Worm (Caenorhabditis elegans) whole organism, young adult: ENCODE data around the gene cku-70.

Experiments
- B0261.1 ChIP-seq: sonication (generic microtip); optimal IDR thresholded peaks from 2 replicates; lab custom pipeline; 2016; ENCODE audit warnings: mild to moderate bottlenecking, missing genetic modification characterization, moderate library complexity, missing compliant biosample characterization
- B0336.3 ChIP-seq: fragments of 200-800 bp; sonication (Bioruptor generic); IDR thresholded peaks from 2 replicates; pipeline ENCODE4 v1.3.6; 2022; ENCODE audit warnings: missing genetic modification characterization, missing compliant biosample characterization
- C06A6.2 ChIP-seq: fragments of 200-800 bp; sonication (Bioruptor generic); conservative IDR thresholded peaks from 2 replicates; pipeline ENCODE4 v1.3.6; 2022; ENCODE audit warnings: missing genetic modification characterization, missing compliant biosample characterization
- F10E7.11 ChIP-seq: sonication (generic microtip); optimal IDR thresholded peaks from 2 replicates; lab custom pipeline; 2017; ENCODE audit warnings: mild to moderate bottlenecking, missing genetic modification characterization, moderate library complexity, missing compliant biosample characterization
- F22D6.2 ChIP-seq: sonication (generic microtip); optimal IDR thresholded peaks from 2 replicates; lab custom pipeline; 2016; ENCODE audit warnings: mild to moderate bottlenecking, missing genetic modification characterization, missing compliant biosample characterization
- F23B12.7 ChIP-seq: sonication (generic microtip); optimal IDR thresholded peaks from 2 replicates; lab custom pipeline; 2017; ENCODE audit warnings: missing genetic modification characterization, mild to moderate bottlenecking, missing compliant biosample characterization, antibody characterized with exemption, moderate library complexity; ENCODE audit not compliant: insufficient read depth
- F33H1.4 ChIP-seq: fragments of 200-800 bp; sonication (Bioruptor generic); IDR thresholded peaks from 2 replicates; pipeline ENCODE4 v1.3.6; 2022; ENCODE audit warnings: missing genetic modification reagents, missing genetic modification characterization, missing compliant biosample characterization
- F37B4.10 ChIP-seq: fragments of 200-800 bp; sonication (Bioruptor generic); IDR thresholded peaks from 2 replicates; pipeline ENCODE4 v1.3.6; 2022; ENCODE audit warnings: missing genetic modification characterization, missing compliant biosample characterization
- K11D2.4 ChIP-seq: fragments of 200-800 bp; sonication (Bioruptor generic); IDR thresholded peaks from 2 replicates; pipeline ENCODE4 v1.3.6; 2022; ENCODE audit warnings: missing genetic modification reagents, missing genetic modification characterization, missing compliant biosample characterization
- K12H6.12 ChIP-seq: fragments of 200-800 bp; sonication (Bioruptor generic); optimal IDR thresholded peaks from 2 replicates; lab custom pipeline; 2018; ENCODE audit warnings: mild to moderate bottlenecking, missing genetic modification characterization, missing compliant biosample characterization
- T07F8.4 ChIP-seq: sonication (generic microtip); optimal IDR thresholded peaks from 2 replicates; lab custom pipeline; 2016; ENCODE audit warnings: mild to moderate bottlenecking, missing genetic modification characterization, moderate library complexity, missing compliant biosample characterization
- T26A5.8 ChIP-seq: sonication (generic microtip); optimal IDR thresholded peaks from 2 replicates; lab custom pipeline; 2016; ENCODE audit warnings: missing genetic modification characterization, missing compliant biosample characterization
- akir-1 ChIP-seq: fragments of 200-800 bp; sonication (Bioruptor generic); optimal IDR thresholded peaks from 2 replicates; lab custom pipeline; 2018; ENCODE audit warnings: mild to moderate bottlenecking, missing genetic modification characterization, moderate library complexity, missing compliant biosample characterization
- aptf-2 ChIP-seq: fragments of 200-800 bp; sonication (Bioruptor generic); conservative IDR thresholded peaks from 2 replicates; pipeline ENCODE4 v1.3.6; 2022; ENCODE audit warnings: missing genetic modification reagents, missing genetic modification characterization, missing compliant biosample characterization
- aptf-3 ChIP-seq: fragments of 200-800 bp; sonication (Bioruptor generic); IDR thresholded peaks from 2 replicates; pipeline ENCODE4 v1.3.6; 2022; ENCODE audit warnings: missing genetic modification characterization, missing compliant biosample characterization
- atf-7 ChIP-seq: sonication (generic microtip); optimal IDR thresholded peaks from 2 replicates; lab custom pipeline; 2017; ENCODE audit warnings: mild to moderate bottlenecking, missing genetic modification characterization, missing compliant biosample characterization
- ceh-40 ChIP-seq: fragments of 200-800 bp; sonication (Bioruptor generic); IDR thresholded peaks from 2 replicates; pipeline ENCODE4 v1.3.6; 2022; ENCODE audit warnings: missing genetic modification characterization, missing compliant biosample characterization
- dox-1 ChIP-seq: fragments of 200-800 bp; sonication (Bioruptor generic); IDR thresholded peaks from 2 replicates; pipeline ENCODE4 v1.3.6; 2022; ENCODE audit warnings: missing genetic modification reagents, missing genetic modification characterization, missing compliant biosample characterization
- efl-1 ChIP-seq: fragments of 150-350 bp; optimal IDR thresholded peaks from 2 replicates; lab custom pipeline; 2014; ENCODE audit warnings: missing biosample characterization, missing genetic modification reagents, missing genetic modification characterization
- gei-17 ChIP-seq: fragments of 200-800 bp; sonication (Bioruptor generic); optimal IDR thresholded peaks from 2 replicates; lab custom pipeline; 2018; ENCODE audit warnings: mild to moderate bottlenecking, missing genetic modification characterization, missing compliant biosample characterization
- hlh-26 ChIP-seq: fragments of 200-800 bp; sonication (Bioruptor generic); conservative IDR thresholded peaks from 2 replicates; pipeline ENCODE4 v1.3.6; 2022; ENCODE audit warnings: missing genetic modification reagents, missing genetic modification characterization, missing compliant biosample characterization
- hmg-1.2 ChIP-seq: fragments of 200-800 bp; sonication (Bioruptor generic); IDR thresholded peaks from 2 replicates; pipeline ENCODE4 v1.3.6; 2022; ENCODE audit warnings: missing genetic modification reagents, missing genetic modification characterization, missing compliant biosample characterization
- let-526 ChIP-seq: fragments of 200-800 bp; sonication (Bioruptor generic); IDR thresholded peaks from 2 replicates; pipeline ENCODE4 v1.3.6; 2022; ENCODE audit warnings: missing genetic modification reagents, missing genetic modification characterization, missing compliant biosample characterization
- let-607 ChIP-seq, 2 experiments: fragments of 200-800 bp in 1 of 2; sonication (Bioruptor generic) in 1 of 2; sonication (generic microtip) in 1 of 2; optimal IDR thresholded peaks; 2 replicates each; lab custom pipeline; 2016 to 2018; ENCODE audit warnings: mild to moderate bottlenecking in 2 of 2, missing compliant biosample characterization in 2 of 2, missing genetic modification characterization in 2 of 2, moderate library complexity in 2 of 2, missing genotype in 1 of 2
- lin-54 ChIP-seq: fragments of 200-800 bp; sonication (Bioruptor generic); optimal IDR thresholded peaks from 2 replicates; lab custom pipeline; 2018; ENCODE audit warnings: mild to moderate bottlenecking, missing genetic modification characterization, missing compliant biosample characterization
- lsl-1 ChIP-seq: fragments of 200-800 bp; sonication (Bioruptor generic); optimal IDR thresholded peaks from 2 replicates; lab custom pipeline; 2018; ENCODE audit warnings: mild to moderate bottlenecking, missing genetic modification characterization, moderate library complexity, missing compliant biosample characterization
- lsy-27 ChIP-seq: sonication (generic microtip); optimal IDR thresholded peaks from 2 replicates; lab custom pipeline; 2017; ENCODE audit warnings: missing genetic modification characterization, mild to moderate bottlenecking, missing compliant biosample characterization, antibody characterized with exemption, missing genotype, borderline replicate concordance; ENCODE audit not compliant: insufficient read depth
- madf-3 ChIP-seq: fragments of 200-800 bp; sonication (Bioruptor generic); IDR thresholded peaks from 2 replicates; pipeline ENCODE4 v1.3.6; 2022; ENCODE audit warnings: missing genetic modification reagents, missing genetic modification characterization, missing compliant biosample characterization
- madf-6 ChIP-seq: fragments of 200-800 bp; sonication (Bioruptor generic); IDR thresholded peaks from 2 replicates; pipeline ENCODE4 v1.3.6; 2022; ENCODE audit warnings: missing genetic modification reagents, missing genetic modification characterization, missing compliant biosample characterization
- madf-8 ChIP-seq: fragments of 200-800 bp; sonication (Bioruptor generic); conservative IDR thresholded peaks from 2 replicates; pipeline ENCODE4 v1.3.6; 2022; ENCODE audit warnings: missing genetic modification reagents, missing genetic modification characterization, missing compliant biosample characterization
- mcd-1 ChIP-seq: fragments of 200-800 bp; sonication (Bioruptor generic); IDR thresholded peaks from 2 replicates; pipeline ENCODE4 v1.3.6; 2022; ENCODE audit warnings: missing genetic modification reagents, missing genetic modification characterization, missing compliant biosample characterization
- mxl-1 ChIP-seq: sonication (generic microtip); optimal IDR thresholded peaks from 2 replicates; lab custom pipeline; 2016; ENCODE audit warnings: missing genetic modification characterization, missing compliant biosample characterization
- nfya-1 ChIP-seq: sonication (generic microtip); optimal IDR thresholded peaks from 2 replicates; lab custom pipeline; 2017; ENCODE audit warnings: antibody characterized with exemption, missing compliant biosample characterization, missing genetic modification characterization, borderline replicate concordance; ENCODE audit not compliant: insufficient read depth
- nhr-80 ChIP-seq: sonication (generic microtip); optimal IDR thresholded peaks from 2 replicates; lab custom pipeline; 2016; ENCODE audit warnings: missing genetic modification characterization, missing compliant biosample characterization
- rcor-1 ChIP-seq: fragments of 200-800 bp; sonication (Bioruptor generic); IDR thresholded peaks from 2 replicates; pipeline ENCODE4 v1.3.6; 2022; ENCODE audit warnings: missing genetic modification reagents, missing genetic modification characterization, missing compliant biosample characterization
- sea-2 ChIP-seq: fragments of 200-800 bp; sonication (Bioruptor generic); IDR thresholded peaks from 2 replicates; pipeline ENCODE4 v1.3.6; 2022; ENCODE audit warnings: missing genetic modification characterization, missing compliant biosample characterization
- somi-1 ChIP-seq: fragments of 200-800 bp; sonication (Bioruptor generic); optimal IDR thresholded peaks from 2 replicates; lab custom pipeline; 2018; ENCODE audit warnings: mild to moderate bottlenecking, missing genetic modification characterization, missing compliant biosample characterization
- unc-130 ChIP-seq: sonication (generic microtip); optimal IDR thresholded peaks from 2 replicates; lab custom pipeline; 2016; ENCODE audit warnings: missing genetic modification reagents, missing genetic modification characterization, missing compliant biosample characterization
- xnd-1 ChIP-seq: sonication (generic microtip); optimal IDR thresholded peaks from 2 replicates; lab custom pipeline; 2016; ENCODE audit warnings: missing genotype, missing genetic modification reagents, missing genetic modification characterization, missing compliant biosample characterization
- ztf-18 ChIP-seq: sonication (generic microtip); optimal IDR thresholded peaks from 2 replicates; lab custom pipeline; 2016; ENCODE audit warnings: missing genotype, mild to moderate bottlenecking, missing genetic modification characterization, missing compliant biosample characterization
- ztf-28 ChIP-seq: fragments of 200-800 bp; sonication (Bioruptor generic); IDR thresholded peaks from 2 replicates; pipeline ENCODE4 v1.3.6; 2022; ENCODE audit warnings: missing genetic modification reagents, missing genetic modification characterization, missing compliant biosample characterization

Gene cku-70

ce11 chrIII:11188132-11188531 lies 33.5 kb downstream of the cku-70 start (continued):
- TF ChIP-seq ztf-18 (no peak), F23B12.7 (tag; lab: Kevin White, UChicago) (no peak), atf-7 (no peak), akir-1 (GFP tag; lab: Kevin White, UChicago) (no peak), T26A5.8 (tag; lab: Kevin White, UChicago) (no peak), K11D2.4 (GFP tag; lab: Robert Waterston, UW) (no peak), K12H6.12 (tag; lab: Kevin White, UChicago) (no peak)

DNA sequence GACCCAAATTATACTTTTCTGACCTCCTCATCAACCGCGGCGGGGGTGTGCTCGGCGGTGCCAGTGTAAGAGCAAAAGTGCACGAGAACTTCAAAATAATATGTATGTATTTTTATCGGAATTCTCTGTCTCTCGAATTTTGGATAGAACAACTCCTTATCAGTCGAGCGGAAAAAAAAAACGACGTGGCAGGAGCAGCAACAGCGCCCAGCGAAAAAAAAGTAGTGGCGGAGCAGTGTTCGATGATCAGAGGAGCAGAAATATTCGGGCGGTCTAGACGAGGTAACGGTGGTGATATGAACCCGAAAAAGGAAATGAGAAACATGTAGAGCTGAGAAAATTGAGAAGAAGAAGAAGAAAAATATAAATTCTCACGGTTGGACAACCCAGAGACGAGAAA lies 38.6 kb downstream of the cku-70 start:
- TF ChIP-seq nhr-80: peak; percentile 86
- TF ChIP-seq dox-1 (GFP tag; lab: Robert Waterston, UW): 0 out of 2 replicates have a peak, but pooled peaks have one; percentile 14
- no peak for TF ChIP-seq gei-17 (GFP tag; lab: Kevin White, UChicago)
- no peak for TF ChIP-seq K12H6.12 (tag; lab: Kevin White, UChicago)
- no peak for TF ChIP-seq unc-130 (GFP tag; lab: Kevin White, UChicago)
- TF ChIP-seq, all 124 proteins: peak for 2

DNA sequence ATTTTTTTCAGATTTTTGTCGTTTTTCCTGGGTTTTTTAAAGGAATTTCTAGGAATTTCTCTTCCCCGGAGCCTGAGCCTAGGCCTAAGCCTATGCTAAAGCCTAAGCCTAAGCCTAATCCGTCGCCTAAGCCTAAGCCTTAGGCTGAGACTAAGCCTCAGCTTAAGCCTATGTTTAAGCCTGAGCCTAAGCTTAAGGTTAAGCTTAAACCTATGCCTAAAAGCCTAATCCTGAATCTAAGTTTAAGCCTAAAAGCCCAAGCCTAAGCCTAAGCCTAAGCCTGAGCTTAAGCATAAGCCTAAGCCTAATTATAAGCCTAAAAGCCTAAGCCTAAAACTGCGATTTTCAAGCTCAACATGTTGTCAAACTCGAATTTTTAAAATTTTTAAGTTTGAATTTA lies 39.5 kb downstream of the cku-70 start:
- TF ChIP-seq nfya-1 (tag; lab: Kevin White, UChicago) (no peak), lsy-27 (tag; lab: Kevin White, UChicago) (no peak), F37B4.10 (GFP tag; lab: Robert Waterston, UW) (0 out of 2 replicates have a peak, but pooled peaks have one; percentile 44), F23B12.7 (tag; lab: Kevin White, UChicago) (no peak), F10E7.11 (tag; lab: Kevin White, UChicago) (no peak), rcor-1 (no peak), K12H6.12 (tag; lab: Kevin White, UChicago) (no peak), sea-2 (GFP tag; lab: Robert Waterston, UW) (no peak)

ce11 chrIII:11195140-11195539 lies 40.5 kb downstream of the cku-70 start, which contains the start of gene tra-1:
Gene tra-1 (minus strand): TSS chrIII:11195201.
- TF ChIP-seq madf-6 (GFP tag; lab: Robert Waterston, UW) (peak; percentile 75), lsl-1 (GFP tag; lab: Kevin White, UChicago) (peak; percentile 79), xnd-1 (tag; lab: Kevin White, UChicago) (peak; percentile 73), aptf-2 (GFP tag; lab: Robert Waterston, UW) (no peak), efl-1 (peak; percentile 4), C06A6.2 (GFP tag; lab: Robert Waterston, UW) (no peak), ztf-28 (GFP tag; lab: Robert Waterston, UW) (no peak), madf-8 (GFP tag; lab: Robert Waterston, UW) (peak; percentile 17; the same call in 1 of the 2 replicates), F33H1.4 (GFP tag; lab: Robert Waterston, UW) (peak; percentile 81), lin-54 (GFP tag; lab: Kevin White, UChicago) (peak; percentile 37), F22D6.2 (tag; lab: Kevin White, UChicago) (no peak), ceh-40 (no peak)
- TF ChIP-seq, all 124 proteins: peak for 7

ce11 chrIII:11195553-11195952 lies 40.9 kb downstream of the cku-70 start:
- TF ChIP-seq B0261.1 (no peak), madf-6 (GFP tag; lab: Robert Waterston, UW) (no peak), nhr-80 (peak; percentile 84), dox-1 (GFP tag; lab: Robert Waterston, UW) (0 out of 2 replicates have a peak, but pooled peaks have one; percentile 8), hlh-26 (GFP tag; lab: Robert Waterston, UW) (no peak), hmg-1.2 (peak; percentile 63; the same call in 1 of the 2 replicates), mxl-1 (tag; lab: Kevin White, UChicago) (no peak), let-526 (GFP tag; lab: Robert Waterston, UW) (no peak), mcd-1 (peak; percentile 27; the same call in 1 of the 2 replicates), aptf-3 (GFP tag; lab: Robert Waterston, UW) (no peak), let-607 (tag; optimal IDR thresholded peaks at IDR 0.05; lab: Kevin White, UChicago) (no peak), T26A5.8 (tag; lab: Kevin White, UChicago) (no peak), B0336.3 (0 out of 2 replicates have a peak, but pooled peaks have one; percentile 47), somi-1 (GFP tag; lab: Kevin White, UChicago) (no peak), madf-3 (GFP tag; lab: Robert Waterston, UW) (no peak), lsl-1 (GFP tag; lab: Kevin White, UChicago) (no peak), T07F8.4 (tag; lab: Kevin White, UChicago) (no peak)
